Worm (Caenorhabditis elegans) whole organism, midembryonic: ENCODE data around the gene B0361.9.

Experiments
- T22C8.4 ChIP-seq: fragments of 200-800 bp; sonication (Bioruptor generic); IDR thresholded peaks from 2 replicates; pipeline ENCODE4 v1.3.6; 2022; ENCODE audit warnings: missing genetic modification characterization, missing compliant biosample characterization
- cog-1 ChIP-seq: sonication (generic microtip); optimal IDR thresholded peaks from 2 replicates; lab custom pipeline; 2016; ENCODE audit warnings: missing genetic modification characterization, missing compliant biosample characterization
- flt-1 ChIP-seq: fragments of 200-800 bp; sonication (Bioruptor generic); IDR thresholded peaks from 2 replicates; pipeline ENCODE4 v1.3.6; 2022; ENCODE audit warnings: missing genetic modification characterization, missing compliant biosample characterization
- klf-2 ChIP-seq: fragments of 200-800 bp; sonication (Bioruptor generic); conservative IDR thresholded peaks from 2 replicates; pipeline ENCODE4 v1.3.6; 2022; ENCODE audit warnings: missing genetic modification reagents, missing genetic modification characterization, missing compliant biosample characterization
- med-1 ChIP-seq: sonication (generic microtip); optimal IDR thresholded peaks from 2 replicates; lab custom pipeline; 2017; ENCODE audit warnings: missing genetic modification characterization, mild to moderate bottlenecking, missing compliant biosample characterization, antibody characterized with exemption, missing genetic modification reagents; ENCODE audit not compliant: insufficient read depth
- ref-1 ChIP-seq: fragments of 200-800 bp; sonication (Bioruptor generic); conservative IDR thresholded peaks from 2 replicates; pipeline ENCODE4 v1.3.6; 2022; ENCODE audit warnings: missing genetic modification reagents, missing genetic modification characterization, missing compliant biosample characterization
- ztf-23 ChIP-seq: fragments of 200-800 bp; sonication (Bioruptor generic); IDR thresholded peaks from 2 replicates; pipeline ENCODE4 v1.3.6; 2022; ENCODE audit warnings: missing genetic modification reagents, missing genetic modification characterization, missing compliant biosample characterization

DNA sequence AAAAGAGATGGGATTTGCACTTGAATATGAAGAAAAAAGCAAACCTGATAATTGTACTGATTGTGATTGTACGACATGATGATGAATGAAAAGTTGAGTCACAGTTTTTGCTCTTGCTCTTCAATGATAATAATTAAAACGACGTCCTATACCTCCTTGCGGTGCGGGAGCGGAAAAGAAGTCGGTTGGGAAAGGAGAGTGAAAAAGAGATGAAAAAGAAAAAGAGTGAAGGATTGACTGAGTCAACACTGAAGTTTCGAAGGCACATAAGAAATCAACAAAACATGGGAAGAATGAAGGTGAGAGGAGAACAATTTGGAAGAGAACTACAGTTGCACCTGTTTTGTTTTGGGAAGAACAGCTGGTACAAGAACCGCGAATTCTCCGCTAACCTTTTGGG is 20.0 kb upstream of the B0361.9 start, which contains the start of gene F56C9.8:
- TF ChIP-seq T22C8.4 (GFP tag; lab: Robert Waterston, UW) = no peak
- TF ChIP-seq ref-1 (GFP tag; lab: Robert Waterston, UW) = no peak
- no peak for TF ChIP-seq flt-1 (GFP tag; lab: Robert Waterston, UW)
- no peak for TF ChIP-seq ztf-23
- TF ChIP-seq klf-2 (GFP tag; lab: Robert Waterston, UW) = no peak
- no peak for TF ChIP-seq med-1 (GFP tag; lab: Kevin White, UChicago)
- TF ChIP-seq cog-1 (tag; lab: Kevin White, UChicago) = no peak
